In the genomic region with DNA sequence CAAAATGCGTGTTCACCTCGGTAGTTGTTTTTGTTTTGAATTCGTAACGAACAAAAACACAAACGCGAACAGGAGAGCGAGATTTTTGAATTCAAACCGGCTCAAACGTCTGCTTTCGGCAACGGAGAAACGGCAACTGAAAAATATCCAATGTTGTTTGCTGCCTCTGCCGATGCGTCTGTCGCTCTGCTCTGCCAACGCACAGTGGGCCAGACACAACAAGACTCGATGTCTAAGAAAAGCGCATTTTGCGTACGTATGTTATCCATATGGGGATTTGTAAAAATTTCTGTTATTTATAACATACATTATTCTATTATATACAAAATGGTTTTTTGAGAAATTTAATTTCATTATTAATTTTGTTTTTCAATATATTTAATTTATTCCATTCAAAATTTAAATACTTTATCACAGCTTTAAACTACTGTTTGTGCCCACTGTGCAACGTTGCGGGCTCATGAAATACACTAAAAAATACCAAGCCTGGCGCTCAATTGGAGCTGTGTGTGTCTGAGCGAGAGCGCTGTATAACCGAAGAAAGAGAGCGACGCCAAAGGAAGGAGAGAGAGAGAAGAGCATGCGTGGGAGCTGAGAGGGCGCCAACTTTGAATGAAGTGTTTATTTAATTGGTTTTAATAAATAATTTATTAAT, we compare ENCODE assay signal across 1 fruit fly cellular context.
TF ChIP-seq lines count a peak whose summit lies in the region.

No protein-coding gene starts in this region.

TF ChIP-seq in whole organism, embryonic, 481 proteins besides CTCF, POLR2A, EP300 and RAD21 (continued from another document and continues in another):
- peak in 1 of 2 experiments; percentile 83 for TF ChIP-seq insv (GFP tag; optimal IDR thresholded peaks at IDR 0.05; lab: Kevin White, UChicago)
- peak; percentile 65; the same call in 1 of the 2 replicates for TF ChIP-seq aop (GFP tag; IDR thresholded peaks at IDR 0.05; lab: Robert Waterston, UW)
- peak; percentile 99 for TF ChIP-seq grau (tag; optimal IDR thresholded peaks at IDR 0.05; lab: Kevin White, UChicago)
- peak; percentile 97 for TF ChIP-seq sob (GFP tag; IDR thresholded peaks at IDR 0.05; lab: Robert Waterston, UW)
- no peak for TF ChIP-seq prd (optimal IDR thresholded peaks at IDR 0.05; lab: Kevin White, UChicago)
- TF ChIP-seq prd (GFP tag; IDR thresholded peaks at IDR 0.05; lab: Robert Waterston, UW): peak; percentile 98
- TF ChIP-seq az2 (GFP tag; optimal IDR thresholded peaks at IDR 0.05; lab: Kevin White, UChicago): peak; percentile 98
- peak; percentile 99 for TF ChIP-seq CG3281 (GFP tag; optimal IDR thresholded peaks at IDR 0.05; lab: Kevin White, UChicago)
- TF ChIP-seq Hr3 (GFP tag; optimal IDR thresholded peaks at IDR 0.05; lab: Kevin White, UChicago): peak; percentile 98
- peak; percentile 97 for TF ChIP-seq CG17568 (GFP tag; optimal IDR thresholded peaks at IDR 0.05; lab: Kevin White, UChicago)
- peak; percentile 99 for TF ChIP-seq CG4707 (GFP tag; optimal IDR thresholded peaks at IDR 0.05; lab: Kevin White, UChicago)
- no peak for TF ChIP-seq fru (optimal IDR thresholded peaks at IDR 0.05; lab: Kevin White, UChicago)
- peak; percentile 98 for TF ChIP-seq Usf (GFP tag; optimal IDR thresholded peaks at IDR 0.05; lab: Kevin White, UChicago)
- peak; percentile 98 for TF ChIP-seq twi (tag; optimal IDR thresholded peaks at IDR 0.05; lab: Kevin White, UChicago)
- TF ChIP-seq en (GFP tag; optimal IDR thresholded peaks at IDR 0.05; lab: Kevin White, UChicago): peak; percentile 59
- peak; percentile 98 for TF ChIP-seq CG17359 (tag; optimal IDR thresholded peaks at IDR 0.05; lab: Kevin White, UChicago)
- peak; percentile 99 for TF ChIP-seq dmrt99B (tag; optimal IDR thresholded peaks at IDR 0.05; lab: Kevin White, UChicago)
- peak; percentile 82 for TF ChIP-seq Ravus (GFP tag; IDR thresholded peaks at IDR 0.05; lab: Robert Waterston, UW)
- TF ChIP-seq sens (GFP tag; lab: Kevin White, UChicago): peak; percentile 98
- TF ChIP-seq Oaz (GFP tag; IDR thresholded peaks at IDR 0.05; lab: Robert Waterston, UW): peak; percentile 96
- peak; percentile 98 for TF ChIP-seq ATbp (GFP tag; optimal IDR thresholded peaks at IDR 0.05; lab: Kevin White, UChicago)
- peak; percentile 92 for TF ChIP-seq gt (GFP tag; IDR thresholded peaks at IDR 0.05; lab: Robert Waterston, UW)
- TF ChIP-seq Ets65A (GFP tag; lab: Kevin White, UChicago): peak; percentile 98
- peak; percentile 98 for TF ChIP-seq CG14014 (GFP tag; IDR thresholded peaks at IDR 0.05; lab: Robert Waterston, UW)
- TF ChIP-seq mirr (GFP tag; optimal IDR thresholded peaks at IDR 0.05; lab: Kevin White, UChicago): peak; percentile 91
- TF ChIP-seq klu (GFP tag; IDR thresholded peaks at IDR 0.05; lab: Robert Waterston, UW): peak; percentile 98
- no peak for TF ChIP-seq Doc3 (GFP tag; IDR thresholded peaks at IDR 0.05; lab: Robert Waterston, UW; ENCODE audit: partially characterized antibody)
- TF ChIP-seq lov (optimal IDR thresholded peaks at IDR 0.05; lab: Kevin White, UChicago): no peak
- TF ChIP-seq lov (GFP tag; IDR thresholded peaks at IDR 0.05; lab: Robert Waterston, UW): peak; percentile 92
- TF ChIP-seq CG4820 (GFP tag; optimal IDR thresholded peaks at IDR 0.05; lab: Kevin White, UChicago): peak; percentile 96
- peak; percentile 90 for TF ChIP-seq ham (GFP tag; IDR thresholded peaks at IDR 0.05; lab: Robert Waterston, UW)
- peak; percentile 92 for TF ChIP-seq Rx (GFP tag; IDR thresholded peaks at IDR 0.05; lab: Robert Waterston, UW)
- peak; percentile 98 for TF ChIP-seq sug (tag; optimal IDR thresholded peaks at IDR 0.05; lab: Kevin White, UChicago)
- TF ChIP-seq al (GFP tag; IDR thresholded peaks at IDR 0.05; lab: Robert Waterston, UW): peak; percentile 96
- TF ChIP-seq Trl (optimal IDR thresholded peaks at IDR 0.05; lab: Kevin White, UChicago): peak; percentile 78 to 79
- TF ChIP-seq Trl (GFP tag; optimal IDR thresholded peaks at IDR 0.05; lab: Kevin White, UChicago): peak; percentile 75
- peak; percentile 99 for TF ChIP-seq CG2678 (tag; optimal IDR thresholded peaks at IDR 0.05; lab: Kevin White, UChicago)
- peak; percentile 94 for TF ChIP-seq sd (tag; optimal IDR thresholded peaks at IDR 0.05; lab: Kevin White, UChicago)
- peak; percentile 99 for TF ChIP-seq CG10979 (tag; optimal IDR thresholded peaks at IDR 0.05; lab: Kevin White, UChicago)
- TF ChIP-seq fd3F (GFP tag; optimal IDR thresholded peaks at IDR 0.05; lab: Kevin White, UChicago): peak; percentile 98
- TF ChIP-seq her (GFP tag; optimal IDR thresholded peaks at IDR 0.05; lab: Kevin White, UChicago): peak; percentile 77
- peak; percentile 98 for TF ChIP-seq CG9932 (GFP tag; IDR thresholded peaks at IDR 0.05; lab: Robert Waterston, UW)
- no peak for TF ChIP-seq D (optimal IDR thresholded peaks at IDR 0.05; lab: Kevin White, UChicago)
- peak; percentile 99 for TF ChIP-seq D (GFP tag; optimal IDR thresholded peaks at IDR 0.05; lab: Kevin White, UChicago)
- peak; percentile 99 for TF ChIP-seq CG8924 (tag; optimal IDR thresholded peaks at IDR 0.05; lab: Kevin White, UChicago)
- TF ChIP-seq vfl (GFP tag; optimal IDR thresholded peaks at IDR 0.05; lab: Kevin White, UChicago): peak; percentile 93
- TF ChIP-seq CG4328 (GFP tag; optimal IDR thresholded peaks at IDR 0.05; lab: Kevin White, UChicago): peak; percentile 99
- peak; percentile 94 for TF ChIP-seq CG3726 (GFP tag; IDR thresholded peaks at IDR 0.05; lab: Robert Waterston, UW)
- peak; percentile 51 for TF ChIP-seq Scr (GFP tag; IDR thresholded peaks at IDR 0.05; lab: Robert Waterston, UW; ENCODE audit: partially characterized antibody)
- TF ChIP-seq cato (GFP tag; optimal IDR thresholded peaks at IDR 0.05; lab: Kevin White, UChicago; ENCODE audit: borderline replicate concordance): peak; percentile 95
- peak; percentile 57 for TF ChIP-seq grn (GFP tag; optimal IDR thresholded peaks at IDR 0.05; lab: Kevin White, UChicago)
- TF ChIP-seq gem (tag; optimal IDR thresholded peaks at IDR 0.05; lab: Kevin White, UChicago): peak; percentile 99
- TF ChIP-seq CG10431 (GFP tag; optimal IDR thresholded peaks at IDR 0.05; lab: Kevin White, UChicago): peak; percentile 97
- peak; percentile 96 for TF ChIP-seq Drgx (GFP tag; IDR thresholded peaks at IDR 0.05; lab: Robert Waterston, UW)
- peak; percentile 89 for TF ChIP-seq CG5953 (GFP tag; IDR thresholded peaks at IDR 0.05; lab: Robert Waterston, UW)
- TF ChIP-seq vnd (GFP tag; IDR thresholded peaks at IDR 0.05; lab: Robert Waterston, UW; ENCODE audit: partially characterized antibody): 0 out of 3 replicates have a peak, but pooled peaks have one; percentile 27
- peak; percentile 45; the same call in 1 of the 2 replicates for TF ChIP-seq tna (GFP tag; IDR thresholded peaks at IDR 0.05; lab: Robert Waterston, UW; ENCODE audit: partially characterized antibody)
- peak; percentile 98 for TF ChIP-seq Sox102F (GFP tag; optimal IDR thresholded peaks at IDR 0.05; lab: Kevin White, UChicago)
- TF ChIP-seq nerfin-1 (tag; optimal IDR thresholded peaks at IDR 0.05; lab: Kevin White, UChicago): peak; percentile 98
- peak; percentile 82 for TF ChIP-seq CG4854 (GFP tag; optimal IDR thresholded peaks at IDR 0.05; lab: Kevin White, UChicago)
- peak; percentile 94 for TF ChIP-seq CG8281 (tag; optimal IDR thresholded peaks at IDR 0.05; lab: Kevin White, UChicago)
- no peak for TF ChIP-seq usp (GFP tag; optimal IDR thresholded peaks at IDR 0.05; lab: Kevin White, UChicago)
- TF ChIP-seq CG7987 (GFP tag; optimal IDR thresholded peaks at IDR 0.05; lab: Kevin White, UChicago): peak; percentile 95
- TF ChIP-seq mld (GFP tag; IDR thresholded peaks at IDR 0.05; lab: Robert Waterston, UW; ENCODE audit: partially characterized antibody): peak; percentile 63; the same call in 1 of the 3 replicates
- TF ChIP-seq CG4282 (GFP tag; optimal IDR thresholded peaks at IDR 0.05; lab: Kevin White, UChicago): peak; percentile 85
- TF ChIP-seq CG12942 (GFP tag; optimal IDR thresholded peaks at IDR 0.05; lab: Kevin White, UChicago): peak; percentile 96
- peak; percentile 96 for TF ChIP-seq CG6254 (GFP tag; optimal IDR thresholded peaks at IDR 0.05; lab: Kevin White, UChicago)
- peak; percentile 96 for TF ChIP-seq CG2875 (GFP tag; optimal IDR thresholded peaks at IDR 0.05; lab: Kevin White, UChicago)
- TF ChIP-seq CG10959 (GFP tag; IDR thresholded peaks at IDR 0.05; lab: Robert Waterston, UW): peak; percentile 94
- TF ChIP-seq Sox100B (GFP tag; optimal IDR thresholded peaks at IDR 0.05; lab: Kevin White, UChicago): peak; percentile 100
- peak; percentile 96 for TF ChIP-seq lilli (GFP tag; optimal IDR thresholded peaks at IDR 0.05; lab: Kevin White, UChicago)
- peak; percentile 75 for TF ChIP-seq fu2 (GFP tag; optimal IDR thresholded peaks at IDR 0.05; lab: Kevin White, UChicago)
- peak; percentile 98 for TF ChIP-seq CG11695 (GFP tag; IDR thresholded peaks at IDR 0.05; lab: Robert Waterston, UW)
- TF ChIP-seq Hr39 (optimal IDR thresholded peaks at IDR 0.05; lab: Kevin White, UChicago): no peak
- peak; percentile 93 for TF ChIP-seq CG2889 (GFP tag; IDR thresholded peaks at IDR 0.05; lab: Robert Waterston, UW)
- peak; percentile 72 for TF ChIP-seq jumu (GFP tag; optimal IDR thresholded peaks at IDR 0.05; lab: Kevin White, UChicago)
- peak; percentile 80 for TF ChIP-seq TFAM (GFP tag; optimal IDR thresholded peaks at IDR 0.05; lab: Kevin White, UChicago)
- peak; percentile 98 for TF ChIP-seq CG32767 (GFP tag; IDR thresholded peaks at IDR 0.05; lab: Robert Waterston, UW)
- TF ChIP-seq cad (GFP tag; optimal IDR thresholded peaks at IDR 0.05; lab: Kevin White, UChicago): no peak
- peak; percentile 79 for TF ChIP-seq stwl (tag; optimal IDR thresholded peaks at IDR 0.05; lab: Kevin White, UChicago)
- TF ChIP-seq zf30C (GFP tag; optimal IDR thresholded peaks at IDR 0.05; lab: Kevin White, UChicago): peak; percentile 27
- peak; percentile 96 for TF ChIP-seq CG9437 (GFP tag; optimal IDR thresholded peaks at IDR 0.05; lab: Kevin White, UChicago)
- TF ChIP-seq CG16779 (GFP tag; IDR thresholded peaks at IDR 0.05; lab: Robert Waterston, UW): peak; percentile 89
- TF ChIP-seq cg (GFP tag; optimal IDR thresholded peaks at IDR 0.05; lab: Kevin White, UChicago): peak; percentile 7
- TF ChIP-seq Hmr (GFP tag; optimal IDR thresholded peaks at IDR 0.05; lab: Kevin White, UChicago): peak; percentile 99
- TF ChIP-seq Sin3A (optimal IDR thresholded peaks at IDR 0.05; lab: Kevin White, UChicago): peak; percentile 6
- no peak for TF ChIP-seq ash1 (GFP tag; optimal IDR thresholded peaks at IDR 0.05; lab: Kevin White, UChicago)
- peak; percentile 93 for TF ChIP-seq Awh (GFP tag; IDR thresholded peaks at IDR 0.05; lab: Robert Waterston, UW)
- TF ChIP-seq CG3838 (GFP tag; optimal IDR thresholded peaks at IDR 0.05; lab: Kevin White, UChicago): peak; percentile 89
- TF ChIP-seq CG13287 (GFP tag; IDR thresholded peaks at IDR 0.05; lab: Robert Waterston, UW; ENCODE audit: partially characterized antibody): peak; percentile 65
- peak; percentile 93 for TF ChIP-seq ems (GFP tag; optimal IDR thresholded peaks at IDR 0.05; lab: Kevin White, UChicago)
- peak; percentile 43 for TF ChIP-seq CG12236 (GFP tag; optimal IDR thresholded peaks at IDR 0.05; lab: Kevin White, UChicago)
- TF ChIP-seq CG4404 (GFP tag; IDR thresholded peaks at IDR 0.05; lab: Robert Waterston, UW): peak; percentile 98
- TF ChIP-seq danr (GFP tag; IDR thresholded peaks at IDR 0.05; lab: Robert Waterston, UW): peak; percentile 96
- peak; percentile 87 for TF ChIP-seq Lim3 (GFP tag; IDR thresholded peaks at IDR 0.05; lab: Robert Waterston, UW)
- peak; percentile 95 for TF ChIP-seq CG10366 (GFP tag; IDR thresholded peaks at IDR 0.05; lab: Robert Waterston, UW)
- peak; percentile 98 for TF ChIP-seq HLH3B (GFP tag; IDR thresholded peaks at IDR 0.05; lab: Robert Waterston, UW)
- peak; percentile 98 for TF ChIP-seq Six4 (GFP tag; optimal IDR thresholded peaks at IDR 0.05; lab: Kevin White, UChicago)
- peak; percentile 29 for TF ChIP-seq BEAF-32 (GFP tag; optimal IDR thresholded peaks at IDR 0.05; lab: Kevin White, UChicago)
- peak; percentile 98 for TF ChIP-seq Fer3 (tag; optimal IDR thresholded peaks at IDR 0.05; lab: Kevin White, UChicago)
- peak; percentile 90 for TF ChIP-seq dimm (GFP tag; IDR thresholded peaks at IDR 0.05; lab: Robert Waterston, UW)
- peak; percentile 100 for TF ChIP-seq CG18262 (tag; optimal IDR thresholded peaks at IDR 0.05; lab: Kevin White, UChicago)
- peak; percentile 96 for TF ChIP-seq Jarid2 (GFP tag; optimal IDR thresholded peaks at IDR 0.05; lab: Kevin White, UChicago)
- TF ChIP-seq pzg (GFP tag; optimal IDR thresholded peaks at IDR 0.05; lab: Kevin White, UChicago): peak; percentile 30
- TF ChIP-seq GATAe (GFP tag; conservative IDR thresholded peaks at IDR 0.05; lab: Robert Waterston, UW): peak; percentile 93
- TF ChIP-seq Nf-YC (tag; optimal IDR thresholded peaks at IDR 0.05; lab: Kevin White, UChicago): peak; percentile 94
- TF ChIP-seq sqz (GFP tag; optimal IDR thresholded peaks at IDR 0.05; lab: Kevin White, UChicago): peak; percentile 99
- TF ChIP-seq CG33213 (GFP tag; optimal IDR thresholded peaks at IDR 0.05; lab: Kevin White, UChicago): peak; percentile 65
- peak; percentile 96 for TF ChIP-seq Ada2b (GFP tag; IDR thresholded peaks at IDR 0.05; lab: Robert Waterston, UW)
- TF ChIP-seq Dp (GFP tag; optimal IDR thresholded peaks at IDR 0.05; lab: Kevin White, UChicago): peak; percentile 79
- TF ChIP-seq CG11560 (tag; IDR thresholded peaks at IDR 0.05; lab: Robert Waterston, UW): peak; percentile 90
- TF ChIP-seq Bdp1 (GFP tag; optimal IDR thresholded peaks at IDR 0.05; lab: Kevin White, UChicago): peak; percentile 83
- peak; percentile 93 for TF ChIP-seq Mad (GFP tag; optimal IDR thresholded peaks at IDR 0.05; lab: Kevin White, UChicago)
- TF ChIP-seq CG13424 (tag; optimal IDR thresholded peaks at IDR 0.05; lab: Kevin White, UChicago): peak; percentile 99
- TF ChIP-seq CG12219 (GFP tag; optimal IDR thresholded peaks at IDR 0.05; lab: Kevin White, UChicago): peak; percentile 95
- peak; percentile 78 for TF ChIP-seq Mes4 (GFP tag; optimal IDR thresholded peaks at IDR 0.05; lab: Kevin White, UChicago)
- TF ChIP-seq CG17912 (GFP tag; optimal IDR thresholded peaks at IDR 0.05; lab: Kevin White, UChicago): peak; percentile 90
- TF ChIP-seq tll (GFP tag; optimal IDR thresholded peaks at IDR 0.05; lab: Kevin White, UChicago): peak; percentile 8 to 78
- TF ChIP-seq H15 (GFP tag; IDR thresholded peaks at IDR 0.05; lab: Robert Waterston, UW): peak; percentile 94
- TF ChIP-seq hb (GFP tag; IDR thresholded peaks at IDR 0.05; lab: Robert Waterston, UW; ENCODE audit: partially characterized antibody): peak; percentile 75
- peak; percentile 90 for TF ChIP-seq corto (GFP tag; optimal IDR thresholded peaks at IDR 0.05; lab: Kevin White, UChicago)
- peak; percentile 52 for TF ChIP-seq Myb (GFP tag; optimal IDR thresholded peaks at IDR 0.05; lab: Kevin White, UChicago)
